Worm (Caenorhabditis elegans): ENCODE data around the gene lin-33.

The lin-33 gene

DNA sequence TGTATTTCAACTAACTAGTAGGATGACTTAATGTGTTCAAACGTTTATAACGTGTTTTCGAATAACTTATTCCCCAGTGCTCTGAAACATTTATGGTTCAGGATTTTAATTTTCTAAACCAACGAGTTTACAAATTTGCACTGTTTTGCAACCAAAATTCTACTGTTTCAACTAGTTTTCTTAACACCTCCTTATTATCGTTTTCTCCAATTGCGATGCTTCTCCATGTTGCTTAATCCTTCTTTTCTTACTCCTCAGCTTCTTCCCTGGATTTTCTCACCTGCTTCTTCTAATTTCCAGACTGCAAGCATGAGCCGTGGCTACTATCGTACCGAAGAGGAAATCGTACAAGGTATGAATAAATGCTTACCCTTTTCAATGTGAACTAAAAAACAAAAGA is at the start of gene lin-33:
Gene lin-33, plus strand, starts transcription at position 301 of the 400 bp plus-strand sequence.
- TF ChIP-seq madf-9 (GFP tag; conservative IDR thresholded peaks at IDR 0.05) (no peak), nhr-11 (tag; optimal IDR thresholded peaks at IDR 0.05) (no peak), nhr-41 (GFP tag; IDR thresholded peaks at IDR 0.05) (no peak), hlh-11 (tag; optimal IDR thresholded peaks at IDR 0.05) (no peak), zfp-3 (GFP tag; conservative IDR thresholded peaks at IDR 0.05) (no peak), lin-29 (GFP tag; IDR thresholded peaks at IDR 0.05) (no peak), aha-1 (tag) (no peak), tra-1 (GFP tag; IDR thresholded peaks at IDR 0.05) (no peak), lin-38 (GFP tag; IDR thresholded peaks at IDR 0.05) (no peak), jun-1 (tag; optimal IDR thresholded peaks at IDR 0.05) (no peak), gei-8 (GFP tag; optimal IDR thresholded peaks at IDR 0.05) (no peak), ama-1 (optimal IDR thresholded peaks at IDR 0.05) (no peak), snpc-1.2 (GFP tag; IDR thresholded peaks at IDR 0.05) (no peak), daf-12 (tag; optimal IDR thresholded peaks at IDR 0.05) (no peak), mdt-29 (GFP tag; IDR thresholded peaks at IDR 0.05) (no peak), mes-2 (tag; optimal IDR thresholded peaks at IDR 0.05; ENCODE audit: poor library complexity, severe bottlenecking) (no peak), cey-2 (tag; optimal IDR thresholded peaks at IDR 0.05; ENCODE audit: borderline replicate concordance, insufficient read depth) (no peak), madf-5 (GFP tag; IDR thresholded peaks at IDR 0.05) (no peak)

ce11 chrIV:5884500-5884899 is 45.9 kb upstream of the lin-33 start, which contains the start of gene H04M03.11:
Gene H04M03.11, minus strand, starts transcription at chrIV:5884600.
- no peak for TF ChIP-seq zfp-3 (GFP tag; conservative IDR thresholded peaks at IDR 0.05)
- no peak for TF ChIP-seq ctbp-1 (GFP tag; IDR thresholded peaks at IDR 0.05)
- no peak for TF ChIP-seq egl-27 (tag; optimal IDR thresholded peaks at IDR 0.05)
- TF ChIP-seq arid-1 (GFP tag; conservative IDR thresholded peaks at IDR 0.05), result no peak
- no peak for TF ChIP-seq saeg-2 (GFP tag; IDR thresholded peaks at IDR 0.05)
- no peak for TF ChIP-seq zip-2 (tag; optimal IDR thresholded peaks at IDR 0.05)
- TF ChIP-seq nhr-111 (GFP tag; optimal IDR thresholded peaks at IDR 0.05), result no peak
- TF ChIP-seq daf-8 (GFP tag; IDR thresholded peaks at IDR 0.05), result no peak
- TF ChIP-seq lir-3 (tag; optimal IDR thresholded peaks at IDR 0.05), result no peak
- no peak for TF ChIP-seq snpc-4 (tag; optimal IDR thresholded peaks at IDR 0.05)
- no peak for TF ChIP-seq Y48G9A.11 (GFP tag; IDR thresholded peaks at IDR 0.05)

DNA sequence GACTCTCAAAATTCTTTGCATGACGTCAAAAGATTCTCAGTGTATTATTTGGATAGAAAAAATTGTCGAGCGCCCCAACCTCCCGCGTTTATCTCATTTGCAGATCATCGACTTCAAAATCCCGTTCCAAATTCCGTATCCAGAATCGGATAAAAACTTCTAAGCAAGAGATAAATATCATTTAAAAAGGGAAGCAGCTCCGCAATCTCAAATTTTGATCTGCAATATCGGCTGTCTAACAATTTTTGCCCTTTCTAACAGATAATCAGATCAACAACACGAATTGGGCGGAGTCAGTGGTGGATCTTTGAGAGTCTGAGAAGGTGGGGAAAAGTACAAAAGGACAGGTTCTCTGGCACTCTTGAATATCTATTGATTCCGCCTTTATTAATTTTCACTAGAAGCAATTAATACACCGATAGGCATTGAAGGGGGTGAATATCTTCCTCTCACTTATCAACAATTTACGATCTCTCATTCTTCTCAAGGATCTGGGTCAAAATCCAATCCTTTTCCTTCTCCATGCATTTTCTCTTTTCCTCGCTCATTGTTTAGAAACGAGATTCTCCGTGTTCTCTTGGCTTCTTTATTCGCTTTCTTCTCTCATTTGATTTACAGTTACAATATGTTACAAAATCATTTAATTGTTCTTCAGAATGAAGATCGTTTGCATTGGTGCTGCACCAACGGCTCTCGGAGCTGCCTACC is 45.1 kb upstream of the lin-33 start, which contains the start of gene glf-1:
Gene glf-1, plus strand, starts transcription at position 656 of the 708 bp plus-strand sequence.
- TF ChIP-seq unc-39 (tag; optimal IDR thresholded peaks at IDR 0.05) (no peak), unc-62 (GFP tag; optimal IDR thresholded peaks at IDR 0.05 in 1 of 2) (peak in 1 of 2 experiments; percentile 29), unc-62 (tag; optimal IDR thresholded peaks at IDR 0.05) (no peak)

DNA sequence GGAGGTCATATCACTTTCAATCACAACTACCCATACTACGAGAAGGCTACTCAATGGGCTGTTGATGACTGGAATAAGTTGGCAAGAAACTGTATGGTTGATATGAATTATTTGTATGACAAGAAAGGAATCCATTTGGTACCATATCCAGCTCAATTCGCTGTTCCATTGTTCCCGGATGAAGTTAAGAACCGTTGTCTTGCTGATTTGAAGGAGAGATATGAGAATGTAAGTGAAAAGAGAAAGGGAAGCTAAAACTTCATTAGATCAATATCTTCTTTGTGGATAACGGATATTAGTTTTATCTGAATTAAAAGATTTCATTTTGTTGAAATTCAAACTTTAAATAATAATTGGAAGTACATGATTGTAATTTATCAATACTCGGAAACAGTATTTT is 43.8 kb upstream of the lin-33 start:
- TF ChIP-seq unc-39 (tag; optimal IDR thresholded peaks at IDR 0.05) (no peak), vab-7 (GFP tag; IDR thresholded peaks at IDR 0.05) (no peak), cey-2 (tag; optimal IDR thresholded peaks at IDR 0.05; ENCODE audit: borderline replicate concordance, insufficient read depth) (no peak), duxl-1 (tag; optimal IDR thresholded peaks at IDR 0.05; ENCODE audit: poor library complexity) (no peak), pqm-1 (tag; optimal IDR thresholded peaks at IDR 0.05) (no peak), F26F4.8 (GFP tag; conservative IDR thresholded peaks at IDR 0.05) (no peak), tra-1 (GFP tag; IDR thresholded peaks at IDR 0.05) (no peak), T20F7.1 (GFP tag; optimal IDR thresholded peaks at IDR 0.05) (no peak), zag-1 (tag; optimal IDR thresholded peaks at IDR 0.05) (no peak), lin-38 (GFP tag; IDR thresholded peaks at IDR 0.05) (no peak), jun-1 (tag; optimal IDR thresholded peaks at IDR 0.05) (no peak), aly-2 (tag; optimal IDR thresholded peaks at IDR 0.05) (no peak)
